Fruit fly (Drosophila melanogaster): ENCODE data around the gene CG5906.

- TF ChIP-seq brk (GFP tag; optimal IDR thresholded peaks at IDR 0.05) (no peak), fru (GFP tag; optimal IDR thresholded peaks at IDR 0.05) (no peak), h (GFP tag; optimal IDR thresholded peaks at IDR 0.05) (no peak), Myc (optimal IDR thresholded peaks at IDR 0.05) (no peak), Dfd (GFP tag; optimal IDR thresholded peaks at IDR 0.05) (no peak), dmrt93B (GFP tag; optimal IDR thresholded peaks at IDR 0.05) (no peak), lola (GFP tag; optimal IDR thresholded peaks at IDR 0.05) (no peak), Sp1 (GFP tag; optimal IDR thresholded peaks at IDR 0.05) (no peak), dsf (GFP tag; optimal IDR thresholded peaks at IDR 0.05; ENCODE audit: borderline replicate concordance) (no peak), psq (GFP tag; optimal IDR thresholded peaks at IDR 0.05) (no peak)
These were observed 17.8 kb upstream of the CG5906 start, which contains the start of gene CG5897 for dm6 chr3L:11888910-11889309.
